Worm (Caenorhabditis elegans) whole organism, L2 larva: Measurements from ENCODE around the gene C07A9.13.
"Not testable (repeated sequence)": the region's sequence is repeated elsewhere in the genome, so short reads cannot be mapped to it uniquely, and the experiment has no call there.

Experiments
- F13H6.1 ChIP-seq: sonication (generic microtip); optimal IDR thresholded peaks from 2 replicates; lab custom pipeline; 2016; ENCODE audit warnings: missing genetic modification characterization, missing compliant biosample characterization
- R02D3.7 ChIP-seq: fragments of 150-350 bp; optimal IDR thresholded peaks from 2 replicates; lab custom pipeline; 2014; ENCODE audit warnings: missing biosample characterization, missing genetic modification characterization
- Y55F3AM.14 ChIP-seq: fragments of 200-800 bp; sonication (Bioruptor generic); optimal IDR thresholded peaks from 2 replicates; lab custom pipeline; 2018; ENCODE audit warnings: mild to moderate bottlenecking, missing genetic modification characterization, missing compliant biosample characterization
- ZK546.5 ChIP-seq: sonication (generic microtip); optimal IDR thresholded peaks from 2 replicates; lab custom pipeline; 2017; ENCODE audit warnings: missing biosample characterization, missing genetic modification characterization
- alr-1 ChIP-seq: fragments of 150-350 bp; optimal IDR thresholded peaks from 2 replicates; lab custom pipeline; 2014; ENCODE audit warnings: missing biosample characterization, missing genetic modification characterization
- aly-2 ChIP-seq: fragments of 150-350 bp; optimal IDR thresholded peaks from 2 replicates; lab custom pipeline; 2014; ENCODE audit warnings: missing biosample characterization, missing genetic modification characterization
- ama-1 ChIP-seq: fragments of 150-350 bp; optimal IDR thresholded peaks from 2 replicates; lab custom pipeline; 2018; ENCODE audit warnings: inconsistent platforms
- blmp-1 ChIP-seq: sonication (generic microtip); optimal IDR thresholded peaks from 2 replicates; lab custom pipeline; 2017; ENCODE audit warnings: missing genetic modification characterization, mild to moderate bottlenecking, missing compliant biosample characterization, antibody characterized with exemption, moderate library complexity; ENCODE audit not compliant: insufficient read depth
- ceh-16 ChIP-seq: fragments of 150-350 bp; optimal IDR thresholded peaks from 2 replicates; lab custom pipeline; 2014; ENCODE audit warnings: missing biosample characterization, missing genetic modification characterization
- ceh-82 ChIP-seq: fragments of 150-350 bp; optimal IDR thresholded peaks from 2 replicates; lab custom pipeline; 2014; ENCODE audit warnings: missing biosample characterization, missing genetic modification characterization
- crh-2 ChIP-seq: sonication (generic microtip); optimal IDR thresholded peaks from 2 replicates; lab custom pipeline; 2017; ENCODE audit warnings: missing biosample characterization, missing genetic modification characterization
- dmd-4 ChIP-seq: sonication (generic microtip); optimal IDR thresholded peaks from 2 replicates; lab custom pipeline; 2017; ENCODE audit warnings: missing biosample characterization, missing genetic modification characterization
- egl-27 ChIP-seq: sonication (generic microtip); optimal IDR thresholded peaks from 3 replicates; lab custom pipeline; 2017; ENCODE audit warnings: missing biosample characterization, missing genetic modification reagents, missing genetic modification characterization
- elt-3 ChIP-seq: sonication (generic microtip); optimal IDR thresholded peaks from 2 replicates; lab custom pipeline; 2017; ENCODE audit warnings: missing biosample characterization, missing genetic modification characterization
- fos-1 ChIP-seq: fragments of 150-350 bp; optimal IDR thresholded peaks from 2 replicates; lab custom pipeline; 2014; ENCODE audit warnings: missing biosample characterization, missing genetic modification characterization
- gmeb-1 ChIP-seq: fragments of 150-350 bp; optimal IDR thresholded peaks from 2 replicates; lab custom pipeline; 2014; ENCODE audit warnings: missing biosample characterization, missing genetic modification characterization
- lin-13 ChIP-seq: fragments of 150-350 bp; optimal IDR thresholded peaks from 2 replicates; lab custom pipeline; 2014; ENCODE audit warnings: missing biosample characterization, missing genetic modification reagents, missing genetic modification characterization
- lsy-2 ChIP-seq, 2 experiments: fragments of 150-350 bp in 1 of 2; sonication (generic microtip) in 1 of 2; optimal IDR thresholded peaks; 2 replicates each; lab custom pipeline; 2014 to 2017; ENCODE audit warnings: missing biosample characterization in 2 of 2, missing genetic modification characterization in 2 of 2
- mab-5 ChIP-seq: fragments of 150-350 bp; optimal IDR thresholded peaks from 2 replicates; lab custom pipeline; 2014; ENCODE audit warnings: missing biosample characterization, missing genetic modification characterization
- mbf-1 ChIP-seq: sonication (generic microtip); optimal IDR thresholded peaks from 2 replicates; lab custom pipeline; 2017; ENCODE audit warnings: missing biosample characterization, missing genetic modification characterization
- mdl-1 ChIP-seq, 2 experiments: fragments of 150-350 bp in 1 of 2; sonication (generic microtip) in 1 of 2; optimal IDR thresholded peaks; 2 replicates each; lab custom pipeline; 2017; ENCODE audit warnings: missing biosample characterization in 2 of 2, missing genetic modification characterization in 2 of 2
- nhr-10 ChIP-seq: sonication (generic microtip); optimal IDR thresholded peaks from 2 replicates; lab custom pipeline; 2017; ENCODE audit warnings: missing biosample characterization, missing genetic modification characterization
- nhr-11 ChIP-seq: fragments of 150-350 bp; optimal IDR thresholded peaks from 2 replicates; lab custom pipeline; 2014; ENCODE audit warnings: missing biosample characterization, missing genetic modification characterization
- nhr-129 ChIP-seq: fragments of 150-350 bp; optimal IDR thresholded peaks from 2 replicates; lab custom pipeline; 2014; ENCODE audit warnings: missing biosample characterization, missing genetic modification characterization
- nhr-21 ChIP-seq: fragments of 150-350 bp; optimal IDR thresholded peaks from 2 replicates; lab custom pipeline; 2014; ENCODE audit warnings: missing biosample characterization, missing genetic modification characterization
- nhr-237 ChIP-seq: fragments of 150-350 bp; optimal IDR thresholded peaks from 2 replicates; lab custom pipeline; 2014; ENCODE audit warnings: missing biosample characterization, missing genetic modification characterization
- nhr-6 ChIP-seq: fragments of 150-350 bp; optimal IDR thresholded peaks from 2 replicates; lab custom pipeline; 2014; ENCODE audit warnings: missing biosample characterization, missing genetic modification characterization
- nhr-77 ChIP-seq: fragments of 150-350 bp; optimal IDR thresholded peaks from 2 replicates; lab custom pipeline; 2014; ENCODE audit warnings: missing biosample characterization, missing genetic modification characterization
- peb-1 ChIP-seq: fragments of 150-350 bp; optimal IDR thresholded peaks from 2 replicates; lab custom pipeline; 2014; ENCODE audit warnings: missing biosample characterization, missing genetic modification characterization
- sem-4 ChIP-seq: fragments of 150-350 bp; optimal IDR thresholded peaks from 2 replicates; lab custom pipeline; 2014; ENCODE audit warnings: missing biosample characterization, missing genetic modification reagents, missing genetic modification characterization
- skn-1 ChIP-seq: sonication (generic microtip); optimal IDR thresholded peaks from 2 replicates; lab custom pipeline; 2017; ENCODE audit warnings: missing biosample characterization, missing genetic modification characterization
- sma-9 ChIP-seq, 2 experiments: fragments of 150-350 bp in 1 of 2; sonication (generic microtip) in 1 of 2; optimal IDR thresholded peaks; 2 replicates each; lab custom pipeline; 2014 to 2016; ENCODE audit warnings: missing genetic modification characterization in 2 of 2, mild to moderate bottlenecking in 1 of 2, missing biosample characterization in 1 of 2, missing compliant biosample characterization in 1 of 2, missing genetic modification reagents in 1 of 2, moderate library complexity in 1 of 2
- snpc-4 ChIP-seq: fragments of 150-350 bp; optimal IDR thresholded peaks from 2 replicates; lab custom pipeline; 2014; ENCODE audit warnings: missing biosample characterization, missing genetic modification characterization
- unc-39 ChIP-seq: fragments of 150-350 bp; optimal IDR thresholded peaks from 2 replicates; lab custom pipeline; 2014; ENCODE audit warnings: missing biosample characterization, missing genetic modification characterization
- unc-55 ChIP-seq: fragments of 150-350 bp; sonication (generic microtip); optimal IDR thresholded peaks from 3 replicates; lab custom pipeline; 2014; ENCODE audit warnings: missing biosample characterization, missing genetic modification reagents, missing genetic modification characterization
- unc-62 ChIP-seq: fragments of 150-350 bp; optimal IDR thresholded peaks from 2 replicates; lab custom pipeline; 2014; ENCODE audit warnings: missing biosample characterization, missing genetic modification reagents, missing genetic modification characterization
- zag-1 ChIP-seq: fragments of 150-350 bp; optimal IDR thresholded peaks from 2 replicates; lab custom pipeline; 2014; ENCODE audit warnings: missing biosample characterization, missing genetic modification characterization
- ztf-1 ChIP-seq: fragments of 200-800 bp; sonication (Bioruptor generic); conservative IDR thresholded peaks from 2 replicates; pipeline ENCODE4 v1.3.6; 2022; ENCODE audit warnings: missing genetic modification characterization, missing compliant biosample characterization
- ztf-4 ChIP-seq: fragments of 150-350 bp; optimal IDR thresholded peaks from 2 replicates; lab custom pipeline; 2014; ENCODE audit warnings: missing biosample characterization, missing genetic modification characterization

C07A9.13 gene

ce11 chrIII:9681206-9681605 is at the start of gene C07A9.13:
Gene C07A9.13 (minus strand): TSS chrIII:9681306.
- not testable (repeated sequence) for TF ChIP-seq ceh-16; nhr-10 (tag; lab: Kevin White, UChicago); egl-27 (tag; lab: Kevin White, UChicago)
- TF ChIP-seq, all 48 proteins: peak for 0; not testable (repeated sequence) for 48

- TF ChIP-seq nhr-129 (no peak), dmd-4 (no peak), nhr-11 (tag; lab: Kevin White, UChicago) (no peak), lsy-2 (tag; optimal IDR thresholded peaks at IDR 0.05; lab: Kevin White, UChicago) (no peak), crh-2 (tag; lab: Kevin White, UChicago) (no peak), unc-39 (tag; lab: Kevin White, UChicago) (no peak), ama-1 (no peak), F13H6.1 (tag; lab: Kevin White, UChicago) (no peak), blmp-1 (tag; lab: Kevin White, UChicago) (no peak), snpc-4 (tag; lab: Kevin White, UChicago) (no peak)
- TF ChIP-seq, all 48 proteins: peak for 0
Observed at ce11 chrIII:9730407-9730806, 49.3 kb upstream of the C07A9.13 start.

- TF ChIP-seq nhr-129, result no peak
- TF ChIP-seq elt-3 (tag; lab: Kevin White, UChicago), result no peak
- TF ChIP-seq unc-39 (tag; lab: Kevin White, UChicago), result no peak
- no peak for TF ChIP-seq lin-13 (GFP tag; lab: Kevin White, UChicago)
- TF ChIP-seq fos-1, result no peak
- TF ChIP-seq unc-55, result no peak
- no peak for TF ChIP-seq ztf-1 (GFP tag; lab: Robert Waterston, UW)
- TF ChIP-seq mbf-1 (tag; lab: Kevin White, UChicago), result no peak
- no peak for TF ChIP-seq alr-1 (tag; lab: Kevin White, UChicago)
- TF ChIP-seq ztf-4, result no peak
- TF ChIP-seq unc-62 (GFP tag; lab: Kevin White, UChicago), result no peak
Observed at ce11 chrIII:9727439-9727838, 46.3 kb upstream of the C07A9.13 start, which contains the start of gene C07A9.12. Gene C07A9.12 (minus strand): TSS chrIII:9727539.

- TF ChIP-seq lin-13 (GFP tag; lab: Kevin White, UChicago) (no peak), ceh-82 (no peak), nhr-10 (tag; lab: Kevin White, UChicago) (no peak), nhr-77 (no peak), mab-5 (no peak), mdl-1 (tag; optimal IDR thresholded peaks at IDR 0.05; lab: Kevin White, UChicago) (no peak), zag-1 (tag; lab: Kevin White, UChicago) (no peak), aly-2 (tag; lab: Kevin White, UChicago) (no peak)
Observed at ce11 chrIII:9725114-9725513, 44.0 kb upstream of the C07A9.13 start, which contains the start of gene clec-162. Gene clec-162 (minus strand): TSS chrIII:9725214.

ce11 chrIII:9721991-9722390 is 40.9 kb upstream of the C07A9.13 start:
- TF ChIP-seq nhr-6 (tag; lab: Kevin White, UChicago) (no peak), sma-9 (GFP tag; optimal IDR thresholded peaks at IDR 0.05; lab: Kevin White, UChicago) (peak; percentile 71), sma-9 (tag; optimal IDR thresholded peaks at IDR 0.05; lab: Kevin White, UChicago) (no peak), ZK546.5 (tag; lab: Kevin White, UChicago) (no peak), fos-1 (peak; percentile 86), gmeb-1 (tag; lab: Kevin White, UChicago) (peak; percentile 6), crh-2 (tag; lab: Kevin White, UChicago) (peak; percentile 60), F13H6.1 (tag; lab: Kevin White, UChicago) (peak; percentile 23), mbf-1 (tag; lab: Kevin White, UChicago) (no peak)
- TF ChIP-seq, all 48 proteins: peak for 5

- TF ChIP-seq mdl-1 (tag; optimal IDR thresholded peaks at IDR 0.05; lab: Kevin White, UChicago) (no peak), peb-1 (tag; lab: Kevin White, UChicago) (no peak), skn-1 (tag; lab: Kevin White, UChicago) (no peak), ama-1 (no peak), unc-62 (GFP tag; lab: Kevin White, UChicago) (no peak), Y55F3AM.14 (GFP tag; lab: Kevin White, UChicago) (no peak), R02D3.7 (tag; lab: Kevin White, UChicago) (no peak), nhr-21 (no peak), egl-27 (tag; lab: Kevin White, UChicago) (no peak), mab-5 (no peak), nhr-129 (no peak), nhr-237 (tag; lab: Kevin White, UChicago) (no peak), gmeb-1 (tag; lab: Kevin White, UChicago) (no peak), unc-39 (tag; lab: Kevin White, UChicago) (no peak), ztf-1 (GFP tag; lab: Robert Waterston, UW) (no peak), nhr-10 (tag; lab: Kevin White, UChicago) (no peak), sem-4 (tag; lab: Kevin White, UChicago) (no peak), crh-2 (tag; lab: Kevin White, UChicago) (no peak)
Observed at ce11 chrIII:9720191-9720590, 39.1 kb upstream of the C07A9.13 start, which contains the start of gene ncx-7. Gene ncx-7 (minus strand): TSS chrIII:9720291.
